Fruit fly (Drosophila melanogaster) whole organism, prepupa: Measurements from ENCODE around the gene UQCR-6.4L.

Experiments
- Blimp-1 ChIP-seq: fragments of 200-800 bp; sonication (Bioruptor generic); optimal IDR thresholded peaks from 3 replicates; lab custom pipeline; 2017; ENCODE audit warnings: missing biosample characterization, missing genetic modification characterization, mild to moderate bottlenecking, moderate library complexity, missing genetic modification reagents
- CG10669 ChIP-seq: fragments of 200-800 bp; sonication (Bioruptor generic); optimal IDR thresholded peaks from 3 replicates; lab custom pipeline; 2018; ENCODE audit warnings: missing biosample characterization, mild to moderate bottlenecking, missing genetic modification characterization, moderate library complexity
- CG11294 ChIP-seq: fragments of 200-800 bp; sonication (Bioruptor generic); IDR thresholded peaks from 2 replicates; pipeline ENCODE4 v1.3.6; 2022; ENCODE audit warnings: missing biosample characterization, missing genetic modification characterization
- CG11762 ChIP-seq: fragments of 200-800 bp; sonication (Bioruptor generic); optimal IDR thresholded peaks from 3 replicates; lab custom pipeline; 2016; ENCODE audit warnings: missing biosample characterization, missing genetic modification characterization; ENCODE audit not compliant: insufficient read depth
- CG11902 ChIP-seq: fragments of 200-800 bp; sonication (Bioruptor generic); optimal IDR thresholded peaks from 3 replicates; lab custom pipeline; 2016; ENCODE audit warnings: missing biosample characterization, missing genetic modification characterization
- CG15336 ChIP-seq: fragments of 200-800 bp; sonication (Bioruptor generic); IDR thresholded peaks from 2 replicates; pipeline ENCODE4 v1.3.6; 2022; ENCODE audit warnings: missing biosample characterization, missing genetic modification characterization
- CG16779 ChIP-seq: fragments of 200-800 bp; sonication (Bioruptor generic); optimal IDR thresholded peaks from 3 replicates; lab custom pipeline; 2017; ENCODE audit warnings: missing biosample characterization, mild to moderate bottlenecking, missing genetic modification characterization
- CG3032 ChIP-seq: fragments of 200-800 bp; optimal IDR thresholded peaks from 2 replicates; lab custom pipeline; 2019; ENCODE audit warnings: missing biosample characterization, mild to moderate bottlenecking, missing genetic modification characterization, moderate library complexity
- CG32006 ChIP-seq: fragments of 200-800 bp; sonication (Bioruptor generic); optimal IDR thresholded peaks from 3 replicates; lab custom pipeline; 2017; ENCODE audit warnings: missing biosample characterization, mild to moderate bottlenecking, missing genetic modification characterization
- CG4318 ChIP-seq: fragments of 200-800 bp; sonication (Bioruptor generic); optimal IDR thresholded peaks from 3 replicates; lab custom pipeline; 2017; ENCODE audit warnings: missing biosample characterization, mild to moderate bottlenecking, missing genetic modification characterization
- CG6163 ChIP-seq: fragments of 200-800 bp; sonication (Bioruptor generic); IDR thresholded peaks from 3 replicates; pipeline ENCODE4 v1.3.6; 2022; ENCODE audit warnings: missing biosample characterization, missing genetic modification characterization
- CG6276 ChIP-seq: fragments of 200-800 bp; sonication (Bioruptor generic); optimal IDR thresholded peaks from 2 replicates; lab custom pipeline; 2017; ENCODE audit warnings: missing biosample characterization, mild to moderate bottlenecking, missing genetic modification characterization
- CG6792 ChIP-seq: fragments of 200-800 bp; sonication (Bioruptor generic); optimal IDR thresholded peaks from 3 replicates; lab custom pipeline; 2016; ENCODE audit warnings: missing biosample characterization, missing genetic modification characterization
- CG6854 ChIP-seq: fragments of 200-800 bp; sonication (Bioruptor generic); optimal IDR thresholded peaks from 2 replicates; lab custom pipeline; 2017; ENCODE audit warnings: missing biosample characterization, mild to moderate bottlenecking, missing genetic modification characterization
- CG7368 ChIP-seq: fragments of 200-800 bp; sonication (Bioruptor generic); optimal IDR thresholded peaks from 3 replicates; lab custom pipeline; 2016; ENCODE audit warnings: missing biosample characterization, missing genetic modification characterization
- CG8119 ChIP-seq: fragments of 200-800 bp; sonication (Bioruptor generic); IDR thresholded peaks from 3 replicates; pipeline ENCODE4 v1.3.6; 2022; ENCODE audit warnings: missing biosample characterization, missing genetic modification characterization
- CG8319 ChIP-seq: fragments of 200-800 bp; sonication (Bioruptor generic); optimal IDR thresholded peaks from 3 replicates; lab custom pipeline; 2016; ENCODE audit warnings: missing biosample characterization, missing genetic modification characterization
- Eip78C ChIP-seq: fragments of 200-800 bp; sonication (Bioruptor generic); peaks from one replicate; lab custom pipeline; 2016; ENCODE audit warnings: missing biosample characterization, missing genetic modification characterization
- Eip93F ChIP-seq: fragments of 200-800 bp; sonication (Bioruptor generic); optimal IDR thresholded peaks from 2 replicates; lab custom pipeline; 2016; ENCODE audit warnings: missing biosample characterization, mild to moderate bottlenecking, missing genetic modification characterization
- Ets21C ChIP-seq: fragments of 200-800 bp; sonication (Bioruptor generic); optimal IDR thresholded peaks from 3 replicates; lab custom pipeline; 2016; ENCODE audit warnings: missing biosample characterization, missing genetic modification characterization
- Ets96B ChIP-seq: fragments of 200-800 bp; optimal IDR thresholded peaks from 2 replicates; lab custom pipeline; 2019; ENCODE audit warnings: missing biosample characterization, mild to moderate bottlenecking, missing genetic modification characterization, moderate library complexity
- Gug ChIP-seq: fragments of 200-800 bp; sonication (Bioruptor generic); IDR thresholded peaks from 2 replicates; pipeline ENCODE4 v1.3.6; 2022; ENCODE audit warnings: missing biosample characterization, missing genetic modification characterization
- Hr38 ChIP-seq: sonication (Bioruptor generic); optimal IDR thresholded peaks from 2 replicates; lab custom pipeline; 2016; ENCODE audit warnings: missing biosample characterization, missing genetic modification characterization
- Lpt ChIP-seq: fragments of 200-800 bp; sonication (Bioruptor generic); optimal IDR thresholded peaks from 3 replicates; lab custom pipeline; 2016; ENCODE audit warnings: missing biosample characterization, missing genetic modification characterization
- OdsH ChIP-seq: fragments of 200-800 bp; sonication (Bioruptor generic); optimal IDR thresholded peaks from 3 replicates; lab custom pipeline; 2016; ENCODE audit warnings: missing biosample characterization, missing genetic modification characterization
- Smox ChIP-seq: fragments of 200-800 bp; sonication (Bioruptor generic); optimal IDR thresholded peaks from 3 replicates; lab custom pipeline; 2016; ENCODE audit warnings: missing biosample characterization, missing genetic modification characterization
- Sox15 ChIP-seq: fragments of 200-800 bp; sonication (Bioruptor generic); optimal IDR thresholded peaks from 3 replicates; lab custom pipeline; 2016; ENCODE audit warnings: missing biosample characterization, missing genetic modification characterization
- achi ChIP-seq: fragments of 200-800 bp; sonication (Bioruptor generic); optimal IDR thresholded peaks from 3 replicates; lab custom pipeline; 2016; ENCODE audit warnings: missing biosample characterization, missing genetic modification characterization
- acj6 ChIP-seq: fragments of 200-800 bp; sonication (Bioruptor generic); optimal IDR thresholded peaks from 3 replicates; lab custom pipeline; 2016; ENCODE audit warnings: missing biosample characterization, missing genetic modification characterization
- cyc ChIP-seq: fragments of 200-800 bp; sonication (Bioruptor generic); optimal IDR thresholded peaks from 3 replicates; lab custom pipeline; 2016; ENCODE audit warnings: missing biosample characterization, missing genetic modification characterization
- dsx ChIP-seq: fragments of 200-800 bp; optimal IDR thresholded peaks from 3 replicates; lab custom pipeline; 2019; ENCODE audit warnings: missing biosample characterization, mild to moderate bottlenecking, missing genetic modification characterization, moderate library complexity; ENCODE audit not compliant: poor library complexity, severe bottlenecking
- eg ChIP-seq: fragments of 200-800 bp; sonication (Bioruptor generic); IDR thresholded peaks from 3 replicates; pipeline ENCODE4 v1.3.6; 2022; ENCODE audit warnings: missing biosample characterization, missing genetic modification characterization
- fkh ChIP-seq: fragments of 200-800 bp; sonication (Bioruptor generic); optimal IDR thresholded peaks from 3 replicates; lab custom pipeline; 2017; ENCODE audit warnings: missing biosample characterization, mild to moderate bottlenecking, missing genetic modification characterization, moderate library complexity
- lz ChIP-seq: fragments of 200-800 bp; sonication (Bioruptor generic); optimal IDR thresholded peaks from 3 replicates; lab custom pipeline; 2016; ENCODE audit warnings: missing biosample characterization, missing genetic modification characterization
- net ChIP-seq: fragments of 200-800 bp; sonication (Bioruptor generic); optimal IDR thresholded peaks from 3 replicates; lab custom pipeline; 2016; ENCODE audit warnings: missing biosample characterization, missing genetic modification characterization
- pdm3 ChIP-seq: fragments of 200-800 bp; sonication (Bioruptor generic); optimal IDR thresholded peaks from 3 replicates; lab custom pipeline; 2016; ENCODE audit warnings: missing biosample characterization, missing genetic modification characterization
- salr ChIP-seq, 2 experiments: fragments of 200-800 bp; sonication (Bioruptor generic); optimal IDR thresholded peaks; 3 replicates each; lab custom pipeline; 2016 to 2018; ENCODE audit warnings: missing biosample characterization in 2 of 2, missing genetic modification characterization in 2 of 2, mild to moderate bottlenecking in 1 of 2
- ss ChIP-seq, 2 experiments: fragments of 200-800 bp; sonication (Bioruptor generic); optimal IDR thresholded peaks; 2 replicates in 1 of 2; 3 replicates in 1 of 2; lab custom pipeline; 2017 to 2018; ENCODE audit warnings: mild to moderate bottlenecking in 2 of 2, missing biosample characterization in 2 of 2, missing genetic modification characterization in 2 of 2, moderate library complexity in 1 of 2
- svp ChIP-seq: fragments of 200-800 bp; sonication (Bioruptor generic); peaks from one replicate; lab custom pipeline; 2016; ENCODE audit warnings: missing biosample characterization, missing genetic modification characterization

The UQCR-6.4L gene

DNA sequence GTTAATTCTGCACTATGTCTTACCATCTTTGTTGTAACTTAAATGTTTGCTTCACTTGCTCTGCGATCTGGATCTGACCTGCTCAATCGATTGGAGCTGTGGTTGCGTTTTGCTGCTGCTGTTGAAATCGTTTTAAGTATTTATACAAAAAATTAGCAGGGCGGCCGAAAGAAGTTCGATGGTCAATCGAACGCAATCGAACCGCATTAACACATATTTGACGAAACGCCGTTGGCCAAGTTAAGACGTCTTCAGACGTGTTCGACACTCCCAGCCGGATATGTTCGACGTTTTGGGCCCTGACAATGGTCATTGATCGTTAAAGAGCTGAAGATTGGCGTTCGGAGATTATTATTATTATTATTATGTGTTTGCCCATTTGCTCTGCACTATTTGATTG, 21.0 kb upstream of the UQCR-6.4L start, which contains the start of gene CG13033:
TSS of gene CG13033 (minus strand) at position 118 of the 400 bp plus-strand sequence.
- TF ChIP-seq Blimp-1: no peak
- no peak for TF ChIP-seq CG11902 (GFP tag; lab: Kevin White, UChicago)
- no peak for TF ChIP-seq achi (GFP tag; lab: Kevin White, UChicago)
- TF ChIP-seq Lpt (GFP tag; lab: Kevin White, UChicago): no peak
- TF ChIP-seq net: no peak
- no peak for TF ChIP-seq Sox15 (GFP tag; lab: Kevin White, UChicago)
- TF ChIP-seq CG6854 (GFP tag; lab: Kevin White, UChicago): no peak
- TF ChIP-seq CG10669 (GFP tag; lab: Kevin White, UChicago): no peak
- no peak for TF ChIP-seq Eip78C (GFP tag; lab: Kevin White, UChicago)
- TF ChIP-seq eg (GFP tag; lab: Robert Waterston, UW): no peak
- TF ChIP-seq CG11762: no peak
- TF ChIP-seq CG4318 (GFP tag; lab: Kevin White, UChicago): no peak
- no peak for TF ChIP-seq pdm3
- TF ChIP-seq CG6276: no peak
- no peak for TF ChIP-seq ss (GFP tag; optimal IDR thresholded peaks at IDR 0.05; lab: Kevin White, UChicago)
- TF ChIP-seq CG7368 (GFP tag; lab: Kevin White, UChicago): no peak
- TF ChIP-seq Hr38: no peak

DNA sequence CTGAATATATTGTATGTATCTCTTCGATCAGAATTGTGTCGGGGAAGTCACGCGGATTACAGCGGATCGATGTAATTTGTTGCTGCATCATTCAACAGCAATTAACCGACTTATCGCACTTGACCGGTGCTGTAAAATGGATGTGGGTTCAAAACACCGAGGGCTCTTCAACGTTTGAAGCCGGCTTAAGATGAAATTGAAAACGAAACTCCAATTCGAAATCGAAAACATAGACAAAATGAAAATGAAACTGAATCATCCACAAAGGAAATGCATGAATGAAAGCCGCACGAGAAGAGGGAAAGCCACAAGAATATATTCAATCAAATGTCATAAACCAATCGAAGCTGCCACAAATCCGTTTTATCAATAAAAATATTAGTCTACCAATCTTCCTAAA, 20.4 kb upstream of the UQCR-6.4L start:
- TF ChIP-seq CG7368 (GFP tag; lab: Kevin White, UChicago): no peak
- no peak for TF ChIP-seq CG8319 (GFP tag; lab: Kevin White, UChicago)
- TF ChIP-seq Eip78C (GFP tag; lab: Kevin White, UChicago): no peak
- TF ChIP-seq CG3032 (tag; lab: Kevin White, UChicago): no peak

DNA sequence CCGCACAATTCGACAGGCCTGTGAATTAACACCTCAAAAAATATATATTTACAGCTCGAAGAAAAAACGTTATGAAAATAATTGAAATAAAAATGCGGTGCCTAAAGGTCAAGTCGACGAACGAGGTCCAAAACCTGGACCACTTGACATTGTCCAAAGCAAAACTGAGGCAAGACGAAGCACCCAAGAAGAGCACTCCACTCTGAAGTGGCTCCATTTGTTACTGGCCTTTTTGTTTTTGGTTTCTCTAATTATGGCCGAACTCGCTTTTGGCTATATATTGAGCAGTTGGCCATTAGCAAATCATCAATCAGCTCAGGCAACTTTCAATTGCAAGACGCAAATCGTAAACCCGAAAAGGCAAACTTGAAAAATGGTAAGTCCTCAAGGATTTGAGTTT, 10.0 kb upstream of the UQCR-6.4L start, which contains the start of gene CG4229:
TSS of gene CG4229 (plus strand) at position 301 of the 400 bp plus-strand sequence.
- TF ChIP-seq salr (GFP tag; optimal IDR thresholded peaks at IDR 0.05; lab: Kevin White, UChicago) (no peak), CG6792 (GFP tag; lab: Kevin White, UChicago) (no peak), net (no peak), CG15336 (GFP tag; lab: Robert Waterston, UW) (no peak), OdsH (GFP tag; lab: Kevin White, UChicago) (no peak), CG11762 (no peak), achi (GFP tag; lab: Kevin White, UChicago) (no peak), acj6 (GFP tag; lab: Kevin White, UChicago) (no peak), CG6163 (GFP tag; lab: Robert Waterston, UW) (no peak), Ets96B (tag; lab: Kevin White, UChicago) (no peak), cyc (GFP tag; lab: Kevin White, UChicago) (no peak), CG6854 (GFP tag; lab: Kevin White, UChicago) (no peak), CG16779 (no peak)

DNA sequence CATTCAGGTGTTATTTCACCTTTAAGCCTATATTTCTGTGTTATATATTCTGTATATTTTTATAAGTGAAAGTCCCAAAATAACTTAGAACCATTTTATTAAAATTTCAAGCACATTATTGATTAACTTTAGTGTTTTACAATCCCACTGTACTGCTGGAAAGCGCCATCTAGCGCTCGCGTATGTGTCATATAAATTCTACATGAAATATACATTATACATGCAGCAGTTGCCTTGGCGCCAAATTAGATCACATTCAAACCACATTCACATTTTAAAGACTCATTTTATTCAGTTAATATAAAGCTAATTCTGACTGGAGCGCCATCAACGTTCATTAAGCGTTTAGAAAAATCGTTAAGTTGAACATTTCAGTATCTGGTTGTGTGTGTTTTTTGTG, 3.2 kb upstream of the UQCR-6.4L start:
- TF ChIP-seq Ets96B (tag; lab: Kevin White, UChicago) (no peak), CG8119 (GFP tag; lab: Robert Waterston, UW) (no peak), Gug (GFP tag; lab: Robert Waterston, UW) (no peak), CG11294 (no peak), svp (GFP tag; lab: Kevin White, UChicago) (no peak), Smox (GFP tag; lab: Kevin White, UChicago) (no peak), CG32006 (no peak), CG16779 (no peak), Ets21C (GFP tag; lab: Kevin White, UChicago) (no peak), acj6 (GFP tag; lab: Kevin White, UChicago) (no peak), lz (no peak), dsx (no peak), Eip93F (GFP tag; lab: Kevin White, UChicago) (no peak), CG15336 (GFP tag; lab: Robert Waterston, UW) (no peak), fkh (GFP tag; lab: Kevin White, UChicago) (no peak), CG4318 (GFP tag; lab: Kevin White, UChicago) (no peak)
